Worm (Caenorhabditis elegans): ENCODE data around the gene sri-74.

- TF ChIP-seq nhr-28 (tag; optimal IDR thresholded peaks at IDR 0.05) (no peak), unc-62 (GFP tag; optimal IDR thresholded peaks at IDR 0.05) (no peak), mab-5 (tag; optimal IDR thresholded peaks at IDR 0.05) (no peak), blmp-1 (tag; optimal IDR thresholded peaks at IDR 0.05) (no peak), nhr-12 (tag; optimal IDR thresholded peaks at IDR 0.05) (no peak)
These were observed 45.5 kb upstream of the sri-74 start for ce11 chrII:2628401-2628800.
